Worm (Caenorhabditis elegans) whole organism, midembryonic: ENCODE measurements around the gene srg-1.

ENCODE experiments used
- T22C8.4 ChIP-seq: fragments of 200-800 bp; sonication (Bioruptor generic); IDR thresholded peaks from 2 replicates; pipeline ENCODE4 v1.3.6; 2022; ENCODE audit warnings: missing genetic modification characterization, missing compliant biosample characterization
- cog-1 ChIP-seq: sonication (generic microtip); optimal IDR thresholded peaks from 2 replicates; lab custom pipeline; 2016; ENCODE audit warnings: missing genetic modification characterization, missing compliant biosample characterization
- flt-1 ChIP-seq: fragments of 200-800 bp; sonication (Bioruptor generic); IDR thresholded peaks from 2 replicates; pipeline ENCODE4 v1.3.6; 2022; ENCODE audit warnings: missing genetic modification characterization, missing compliant biosample characterization
- klf-2 ChIP-seq: fragments of 200-800 bp; sonication (Bioruptor generic); conservative IDR thresholded peaks from 2 replicates; pipeline ENCODE4 v1.3.6; 2022; ENCODE audit warnings: missing genetic modification reagents, missing genetic modification characterization, missing compliant biosample characterization
- med-1 ChIP-seq: sonication (generic microtip); optimal IDR thresholded peaks from 2 replicates; lab custom pipeline; 2017; ENCODE audit warnings: missing genetic modification characterization, mild to moderate bottlenecking, missing compliant biosample characterization, antibody characterized with exemption, missing genetic modification reagents; ENCODE audit not compliant: insufficient read depth
- ref-1 ChIP-seq: fragments of 200-800 bp; sonication (Bioruptor generic); conservative IDR thresholded peaks from 2 replicates; pipeline ENCODE4 v1.3.6; 2022; ENCODE audit warnings: missing genetic modification reagents, missing genetic modification characterization, missing compliant biosample characterization
- ztf-23 ChIP-seq: fragments of 200-800 bp; sonication (Bioruptor generic); IDR thresholded peaks from 2 replicates; pipeline ENCODE4 v1.3.6; 2022; ENCODE audit warnings: missing genetic modification reagents, missing genetic modification characterization, missing compliant biosample characterization
- ztf-29 ChIP-seq: fragments of 200-800 bp; sonication (Bioruptor generic); IDR thresholded peaks from 2 replicates; pipeline ENCODE4 v1.3.6; 2022; ENCODE audit warnings: missing genetic modification reagents, missing genetic modification characterization, missing compliant biosample characterization

DNA sequence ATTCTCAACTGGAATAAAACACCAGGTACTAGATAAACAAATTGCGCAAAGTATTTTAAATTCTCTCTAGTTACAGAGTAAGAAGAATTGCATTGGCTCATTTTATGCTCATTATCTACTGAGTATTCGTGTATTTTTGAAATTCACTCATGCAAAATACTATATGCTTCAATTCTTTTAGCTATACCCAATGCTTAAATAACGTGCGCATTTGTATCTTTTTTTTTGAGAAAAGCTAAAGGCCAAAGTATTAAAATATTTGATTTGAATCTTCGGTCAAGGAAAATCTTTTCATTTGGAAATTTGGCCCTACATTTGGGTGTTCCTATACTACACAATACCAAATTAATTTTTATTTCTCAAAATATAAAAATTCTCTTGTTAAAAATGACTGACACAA, 3.8 kb upstream of the srg-1 start, which contains the start of gene srg-4:
- TF ChIP-seq klf-2 (GFP tag; lab: Robert Waterston, UW) (no peak), ztf-29 (GFP tag; lab: Robert Waterston, UW) (no peak), cog-1 (tag; lab: Kevin White, UChicago) (no peak), ztf-23 (GFP tag; lab: Robert Waterston, UW) (no peak), ref-1 (GFP tag; lab: Robert Waterston, UW) (no peak), flt-1 (GFP tag; lab: Robert Waterston, UW) (no peak), med-1 (GFP tag; lab: Kevin White, UChicago) (no peak), T22C8.4 (GFP tag; lab: Robert Waterston, UW) (no peak)
